Worm (Caenorhabditis elegans): Measurements from ENCODE around the gene srh-45.

Gene srh-45

ce11 chrV:11271051-11271450 is 33.7 kb downstream of the srh-45 start, which contains the start of gene clec-222:
Gene clec-222 (plus strand): TSS chrV:11271351.
- TF ChIP-seq egl-18 (GFP tag; IDR thresholded peaks at IDR 0.05) (no peak), ztf-6 (GFP tag; IDR thresholded peaks at IDR 0.05) (no peak), efl-1 (GFP tag; optimal IDR thresholded peaks at IDR 0.05) (no peak), hmg-20 (GFP tag; IDR thresholded peaks at IDR 0.05) (no peak), B0336.3 (GFP tag; IDR thresholded peaks at IDR 0.05) (no peak), D2030.7 (GFP tag; IDR thresholded peaks at IDR 0.05) (no peak), snpc-1.3 (tag; optimal IDR thresholded peaks at IDR 0.05; ENCODE audit: insufficient read depth) (no peak), dpff-1 (tag; optimal IDR thresholded peaks at IDR 0.05) (no peak), F39B2.1 (GFP tag; IDR thresholded peaks at IDR 0.05) (no peak), dpl-1 (GFP tag; optimal IDR thresholded peaks at IDR 0.05) (no peak), cebp-2 (GFP tag; IDR thresholded peaks at IDR 0.05) (no peak), ztf-25 (GFP tag; IDR thresholded peaks at IDR 0.05) (no peak), nfya-2 (GFP tag; IDR thresholded peaks at IDR 0.05) (no peak)

DNA sequence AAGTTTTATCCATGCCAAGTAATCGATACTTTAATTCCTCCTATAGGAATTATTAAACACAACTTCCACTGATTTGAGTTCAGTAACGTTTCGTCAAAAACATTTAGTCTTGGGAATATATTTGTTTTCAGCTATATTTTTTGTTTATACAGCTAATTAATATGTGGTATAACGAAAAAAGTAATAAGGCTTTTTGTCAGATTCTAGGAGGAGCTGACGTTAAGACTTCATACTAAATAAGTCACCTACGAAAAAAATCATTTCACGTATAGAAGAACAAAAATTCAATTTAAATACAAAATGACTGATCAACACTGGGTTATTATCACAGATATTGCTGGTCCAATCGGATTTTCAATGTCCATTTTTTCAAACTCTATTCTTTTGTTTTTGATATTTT is 36.0 kb downstream of the srh-45 start, which contains the start of gene str-115:
TSS of gene str-115 (plus strand) at position 301 of the 400 bp plus-strand sequence.
- TF ChIP-seq hsf-1 (GFP tag; IDR thresholded peaks at IDR 0.05) (no peak), snpc-3.4 (tag; optimal IDR thresholded peaks at IDR 0.05) (no peak), unc-130 (GFP tag; optimal IDR thresholded peaks at IDR 0.05) (no peak), ceh-100 (GFP tag; IDR thresholded peaks at IDR 0.05) (no peak), B0019.2 (GFP tag; conservative IDR thresholded peaks at IDR 0.05) (no peak), egrh-3 (GFP tag; IDR thresholded peaks at IDR 0.05) (no peak), F37B4.10 (GFP tag; IDR thresholded peaks at IDR 0.05) (no peak), F23B12.7 (tag; optimal IDR thresholded peaks at IDR 0.05; ENCODE audit: insufficient read depth) (no peak), egl-18 (GFP tag; IDR thresholded peaks at IDR 0.05) (no peak), ekl-4 (GFP tag; IDR thresholded peaks at IDR 0.05) (no peak), ztf-6 (GFP tag; IDR thresholded peaks at IDR 0.05) (no peak), lin-35 (GFP tag; optimal IDR thresholded peaks at IDR 0.05) (no peak), aptf-2 (GFP tag; conservative IDR thresholded peaks at IDR 0.05) (no peak), nhr-80 (tag; optimal IDR thresholded peaks at IDR 0.05) (no peak)

DNA sequence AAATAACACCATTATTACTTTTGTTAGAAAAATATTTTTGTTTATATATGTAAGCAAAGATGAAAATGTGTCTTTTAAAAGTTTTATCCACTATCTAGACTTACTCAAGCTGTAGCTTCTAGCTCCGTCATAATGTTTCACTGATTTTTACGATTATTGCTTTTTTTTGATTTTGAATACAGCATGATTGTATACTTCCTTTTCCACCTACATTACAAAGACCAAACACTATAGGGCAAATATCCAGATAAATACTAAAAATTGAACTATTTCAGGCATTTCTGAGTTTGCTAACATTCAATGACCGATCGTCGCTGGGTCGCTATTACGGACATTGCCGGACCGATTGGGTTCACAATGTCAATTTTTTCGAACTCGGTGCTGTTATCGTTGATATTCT is 38.1 kb downstream of the srh-45 start, which contains the start of gene str-116:
TSS of gene str-116 (plus strand) at position 301 of the 400 bp plus-strand sequence.
- TF ChIP-seq ets-4 (GFP tag; optimal IDR thresholded peaks at IDR 0.05) (no peak), C06A6.2 (GFP tag; conservative IDR thresholded peaks at IDR 0.05) (no peak), ceh-40 (GFP tag; IDR thresholded peaks at IDR 0.05) (no peak)

- TF ChIP-seq dpl-1 (GFP tag; optimal IDR thresholded peaks at IDR 0.05) (no peak), egl-44 (GFP tag; IDR thresholded peaks at IDR 0.05) (no peak), nhr-80 (tag; optimal IDR thresholded peaks at IDR 0.05) (peak; percentile 61)
Observed at ce11 chrV:11265482-11265881, 39.3 kb downstream of the srh-45 start, which contains the start of gene cln-3.1. Gene cln-3.1 (minus strand): TSS chrV:11265652.

- TF ChIP-seq snpc-3.4 (tag; optimal IDR thresholded peaks at IDR 0.05), result no peak
- TF ChIP-seq unc-62 (GFP tag; optimal IDR thresholded peaks at IDR 0.05), result no peak
- TF ChIP-seq bed-1 (GFP tag; IDR thresholded peaks at IDR 0.05), result no peak
- TF ChIP-seq snpc-1.1 (tag; optimal IDR thresholded peaks at IDR 0.05; ENCODE audit: insufficient read depth), result no peak
- TF ChIP-seq ztf-6 (GFP tag; IDR thresholded peaks at IDR 0.05), result no peak
- no peak for TF ChIP-seq rpc-1 (optimal IDR thresholded peaks at IDR 0.05)
- TF ChIP-seq rpc-1 (tag; optimal IDR thresholded peaks at IDR 0.05), result no peak
- TF ChIP-seq zfh-2 (GFP tag; conservative IDR thresholded peaks at IDR 0.05), result no peak
- no peak for TF ChIP-seq Y79H2A.3 (GFP tag; conservative IDR thresholded peaks at IDR 0.05)
- TF ChIP-seq lir-1 (GFP tag; conservative IDR thresholded peaks at IDR 0.05), result no peak
- TF ChIP-seq ztf-26 (tag; optimal IDR thresholded peaks at IDR 0.05), result no peak
- TF ChIP-seq tlf-1 (GFP tag; optimal IDR thresholded peaks at IDR 0.05), result no peak
- no peak for TF ChIP-seq madf-6 (GFP tag; IDR thresholded peaks at IDR 0.05)
- no peak for TF ChIP-seq F55B11.4 (tag; optimal IDR thresholded peaks at IDR 0.05; ENCODE audit: borderline replicate concordance, insufficient read depth)
- no peak for TF ChIP-seq repo-1 (tag; optimal IDR thresholded peaks at IDR 0.05)
- no peak for TF ChIP-seq T07F8.4 (tag; optimal IDR thresholded peaks at IDR 0.05)
Observed at ce11 chrV:11263025-11263424, 41.8 kb downstream of the srh-45 start, which contains the start of gene F07B10.4. Gene F07B10.4 (minus strand): TSS chrV:11263125.
